Worm (Caenorhabditis elegans) whole organism, L1 larva: Measurements from ENCODE around the gene lgc-1.

Experiments used
- C04F5.9 ChIP-seq: sonication (generic microtip); optimal IDR thresholded peaks from 2 replicates; lab custom pipeline; 2016; ENCODE audit warnings: missing genetic modification characterization, missing compliant biosample characterization
- C34B4.2 ChIP-seq: sonication (generic microtip); optimal IDR thresholded peaks from 2 replicates; lab custom pipeline; 2017; ENCODE audit warnings: mild to moderate bottlenecking, missing genetic modification characterization, missing compliant biosample characterization
- aly-2 ChIP-seq: fragments of 150-350 bp; optimal IDR thresholded peaks from 2 replicates; lab custom pipeline; 2014; ENCODE audit warnings: missing biosample characterization, missing genetic modification characterization
- blmp-1 ChIP-seq: fragments of 150-350 bp; optimal IDR thresholded peaks from 2 replicates; lab custom pipeline; 2014; ENCODE audit warnings: missing biosample characterization, missing genetic modification characterization
- ceh-88 ChIP-seq: fragments of 200-800 bp; sonication (Bioruptor generic); IDR thresholded peaks from 2 replicates; pipeline ENCODE4 v1.3.6; 2022; ENCODE audit warnings: missing genetic modification characterization, missing compliant biosample characterization
- ces-1 ChIP-seq: fragments of 150-350 bp; optimal IDR thresholded peaks from 2 replicates; lab custom pipeline; 2014; ENCODE audit warnings: missing biosample characterization, missing genetic modification reagents, missing genetic modification characterization
- dpl-1 ChIP-seq, 3 experiments: fragments of 150-350 bp in 2 of 3; sonication (generic microtip) in 1 of 3; optimal IDR thresholded peaks; 2 replicates each; lab custom pipeline; 2014 to 2017; ENCODE audit warnings: missing biosample characterization in 3 of 3, missing genetic modification characterization in 3 of 3, missing genetic modification reagents in 3 of 3
- efl-1 ChIP-seq, 4 experiments: fragments of 150-350 bp; optimal IDR thresholded peaks in 3 of 4; peaks in 1 of 4; 1 replicate in 1 of 4; 2 replicates in 3 of 4; lab custom pipeline; 2014; ENCODE audit warnings: missing biosample characterization in 2 of 4, missing genetic modification characterization in 2 of 4, missing genetic modification reagents in 2 of 4
- egl-13 ChIP-seq: sonication (generic microtip); optimal IDR thresholded peaks from 2 replicates; lab custom pipeline; 2016; ENCODE audit warnings: missing genotype, missing genetic modification reagents, missing genetic modification characterization, missing compliant biosample characterization
- elt-2 ChIP-seq: sonication (generic microtip); optimal IDR thresholded peaks from 2 replicates; lab custom pipeline; 2016; ENCODE audit warnings: missing genetic modification characterization, mild to moderate bottlenecking, inconsistent platforms, missing compliant biosample characterization, missing genetic modification reagents
- ets-5 ChIP-seq: fragments of 200-800 bp; sonication (Bioruptor generic); IDR thresholded peaks from 2 replicates; pipeline ENCODE4 v1.3.6; 2022; ENCODE audit warnings: missing genetic modification characterization, missing compliant biosample characterization
- hpl-2 ChIP-seq: fragments of 150-350 bp; optimal IDR thresholded peaks from 2 replicates; lab custom pipeline; 2014; ENCODE audit warnings: missing biosample characterization, missing genetic modification reagents, missing genetic modification characterization
- irx-1 ChIP-seq: sonication (generic microtip); optimal IDR thresholded peaks from 2 replicates; lab custom pipeline; 2016; ENCODE audit warnings: missing genetic modification characterization, missing compliant biosample characterization
- isw-1 ChIP-seq: fragments of 200-800 bp; sonication (Bioruptor generic); IDR thresholded peaks from 2 replicates; pipeline ENCODE4 v1.3.6; 2022; ENCODE audit warnings: missing genetic modification characterization, missing compliant biosample characterization
- lin-15B ChIP-seq: fragments of 150-350 bp; sonication (generic microtip); optimal IDR thresholded peaks from 3 replicates; lab custom pipeline; 2014; ENCODE audit warnings: missing biosample characterization, missing genetic modification characterization
- lin-39 ChIP-seq: fragments of 150-350 bp; optimal IDR thresholded peaks from 2 replicates; lab custom pipeline; 2014; ENCODE audit warnings: missing biosample characterization, missing genetic modification reagents, missing genetic modification characterization
- mab-9 ChIP-seq: fragments of 200-800 bp; sonication (Bioruptor generic); IDR thresholded peaks from 2 replicates; pipeline ENCODE4 v1.3.6; 2022; ENCODE audit warnings: missing genetic modification reagents, missing genetic modification characterization, missing compliant biosample characterization
- mdl-1 ChIP-seq, 2 experiments: fragments of 150-350 bp; optimal IDR thresholded peaks; 2 replicates each; lab custom pipeline; 2014 to 2017; ENCODE audit warnings: missing biosample characterization in 2 of 2, missing genetic modification characterization in 2 of 2, inconsistent platforms in 1 of 2
- nhr-11 ChIP-seq: fragments of 150-350 bp; optimal IDR thresholded peaks from 2 replicates; lab custom pipeline; 2014; ENCODE audit warnings: missing biosample characterization, missing genetic modification characterization
- nhr-12 ChIP-seq: sonication (generic microtip); optimal IDR thresholded peaks from 2 replicates; lab custom pipeline; 2017; ENCODE audit warnings: missing biosample characterization, missing genetic modification characterization
- nhr-20 ChIP-seq: sonication (generic microtip); optimal IDR thresholded peaks from 2 replicates; lab custom pipeline; 2016; ENCODE audit warnings: mild to moderate bottlenecking, missing genetic modification characterization, missing compliant biosample characterization
- nhr-237 ChIP-seq: fragments of 150-350 bp; optimal IDR thresholded peaks from 2 replicates; lab custom pipeline; 2014; ENCODE audit warnings: missing biosample characterization, missing genetic modification characterization
- nhr-28 ChIP-seq: fragments of 150-350 bp; optimal IDR thresholded peaks from 2 replicates; lab custom pipeline; 2014; ENCODE audit warnings: missing biosample characterization, missing genetic modification characterization
- nhr-47 ChIP-seq: sonication (generic microtip); optimal IDR thresholded peaks from 2 replicates; lab custom pipeline; 2016; ENCODE audit warnings: mild to moderate bottlenecking, missing genetic modification characterization, moderate library complexity, missing compliant biosample characterization
- nhr-76 ChIP-seq: sonication (generic microtip); optimal IDR thresholded peaks from 2 replicates; lab custom pipeline; 2017; ENCODE audit warnings: missing biosample characterization, missing genetic modification characterization
- nhr-77 ChIP-seq: fragments of 150-350 bp; optimal IDR thresholded peaks from 2 replicates; lab custom pipeline; 2014; ENCODE audit warnings: missing biosample characterization, missing genetic modification characterization
- nhr-90 ChIP-seq: sonication (generic microtip); optimal IDR thresholded peaks from 2 replicates; lab custom pipeline; 2016; ENCODE audit warnings: mild to moderate bottlenecking, missing genetic modification characterization, missing compliant biosample characterization; ENCODE audit not compliant: poor library complexity
- pax-3 ChIP-seq: fragments of 200-800 bp; sonication (Bioruptor generic); optimal IDR thresholded peaks from 2 replicates; lab custom pipeline; 2018; ENCODE audit warnings: mild to moderate bottlenecking, missing genetic modification characterization, moderate library complexity, missing compliant biosample characterization
- rnt-1 ChIP-seq: sonication (generic microtip); optimal IDR thresholded peaks from 2 replicates; lab custom pipeline; 2016; ENCODE audit warnings: mild to moderate bottlenecking, missing genetic modification characterization, moderate library complexity, missing compliant biosample characterization
- snpc-4 ChIP-seq: fragments of 150-350 bp; optimal IDR thresholded peaks from 2 replicates; lab custom pipeline; 2014; ENCODE audit warnings: missing biosample characterization, missing genetic modification characterization
- snu-23 ChIP-seq: sonication (generic microtip); optimal IDR thresholded peaks from 2 replicates; lab custom pipeline; 2016; ENCODE audit warnings: missing genetic modification characterization, missing compliant biosample characterization
- sox-4 ChIP-seq: sonication (generic microtip); optimal IDR thresholded peaks from 2 replicates; lab custom pipeline; 2016; ENCODE audit warnings: missing genetic modification characterization, missing compliant biosample characterization
- sptf-1 ChIP-seq: fragments of 150-350 bp; optimal IDR thresholded peaks from 2 replicates; lab custom pipeline; 2014; ENCODE audit warnings: missing biosample characterization, missing genetic modification characterization
- unc-30 ChIP-seq: sonication (generic microtip); optimal IDR thresholded peaks from 2 replicates; lab custom pipeline; 2017; ENCODE audit warnings: missing biosample characterization, missing genetic modification characterization
- unc-86 ChIP-seq: sonication (generic microtip); optimal IDR thresholded peaks from 2 replicates; lab custom pipeline; 2016; ENCODE audit warnings: missing genetic modification characterization, missing compliant biosample characterization
- unc-98 ChIP-seq: fragments of 200-800 bp; sonication (Bioruptor generic); IDR thresholded peaks from 2 replicates; pipeline ENCODE4 v1.3.6; 2022; ENCODE audit warnings: missing genetic modification characterization, missing compliant biosample characterization
- xbp-1 ChIP-seq: sonication (generic microtip); optimal IDR thresholded peaks from 2 replicates; lab custom pipeline; 2016; ENCODE audit warnings: missing genetic modification characterization, missing compliant biosample characterization
- ztf-11 ChIP-seq, 2 experiments: sonication (generic microtip); optimal IDR thresholded peaks; 2 replicates each; lab custom pipeline; 2016 to 2017; ENCODE audit warnings: missing genetic modification characterization in 2 of 2, missing biosample characterization in 1 of 2, missing compliant biosample characterization in 1 of 2

Gene lgc-1

ce11 chrV:4109873-4110272 is 25.0 kb upstream of the lgc-1 start, which contains the start of gene clc-18:
Gene clc-18, minus strand, starts transcription at chrV:4109973.
- no peak for TF ChIP-seq nhr-47 (tag; lab: Kevin White, UChicago)
- TF ChIP-seq mdl-1 (tag; optimal IDR thresholded peaks at IDR 0.05; lab: Kevin White, UChicago) = no peak
- no peak for TF ChIP-seq C34B4.2 (tag; lab: Kevin White, UChicago)
- no peak for TF ChIP-seq lin-15B (tag; lab: Kevin White, UChicago)
- no peak for TF ChIP-seq ets-5 (GFP tag; lab: Robert Waterston, UW)
- no peak for TF ChIP-seq nhr-90
- TF ChIP-seq efl-1 (optimal IDR thresholded peaks at IDR 0.05; lab: Kevin White, UChicago) = no peak
- TF ChIP-seq efl-1 (GFP tag; optimal IDR thresholded peaks at IDR 0.05 in 1 of 2; lab: Kevin White, UChicago) = no peak
- TF ChIP-seq nhr-11 (tag; lab: Kevin White, UChicago) = no peak
- TF ChIP-seq ces-1 (GFP tag; lab: Kevin White, UChicago) = no peak
- TF ChIP-seq mab-9 (GFP tag; lab: Robert Waterston, UW) = no peak
- no peak for TF ChIP-seq snpc-4 (tag; lab: Kevin White, UChicago)
- TF ChIP-seq nhr-76 = no peak
- no peak for TF ChIP-seq lin-39
- no peak for TF ChIP-seq rnt-1 (tag; lab: Kevin White, UChicago)
- TF ChIP-seq snu-23 (GFP tag; lab: Kevin White, UChicago) = no peak
- TF ChIP-seq isw-1 (GFP tag; lab: Robert Waterston, UW) = no peak

ce11 chrV:4112516-4112915 is 22.3 kb upstream of the lgc-1 start, which contains the start of gene srw-134:
Gene srw-134, minus strand, starts transcription at chrV:4112616.
- TF ChIP-seq unc-86 (tag; lab: Kevin White, UChicago) = no peak
- no peak for TF ChIP-seq C34B4.2 (tag; lab: Kevin White, UChicago)
- no peak for TF ChIP-seq ceh-88 (GFP tag; lab: Robert Waterston, UW)
- TF ChIP-seq hpl-2 (GFP tag; lab: Kevin White, UChicago) = no peak
- no peak for TF ChIP-seq irx-1 (tag; lab: Kevin White, UChicago)
- no peak for TF ChIP-seq elt-2 (tag; lab: Kevin White, UChicago)
- no peak for TF ChIP-seq rnt-1 (tag; lab: Kevin White, UChicago)
- no peak for TF ChIP-seq lin-39
- TF ChIP-seq ets-5 (GFP tag; lab: Robert Waterston, UW) = no peak
- TF ChIP-seq unc-30 (tag; lab: Kevin White, UChicago) = no peak
- no peak for TF ChIP-seq nhr-77 (tag; lab: Kevin White, UChicago)
- TF ChIP-seq egl-13 (tag; lab: Kevin White, UChicago) = no peak
- TF ChIP-seq sptf-1 (tag; lab: Kevin White, UChicago) = no peak

- TF ChIP-seq nhr-12 (no peak), efl-1 (optimal IDR thresholded peaks at IDR 0.05; lab: Kevin White, UChicago) (no peak), efl-1 (GFP tag; optimal IDR thresholded peaks at IDR 0.05 in 1 of 2; lab: Kevin White, UChicago) (peak in 1 of 2 experiments; percentile 3)
These were observed 20.2 kb upstream of the lgc-1 start, which contains the start of gene srw-133 for ce11 chrV:4114627-4115026. Gene srw-133, minus strand, starts transcription at chrV:4114727.

- TF ChIP-seq efl-1 (optimal IDR thresholded peaks at IDR 0.05; lab: Kevin White, UChicago) (no peak), efl-1 (GFP tag; optimal IDR thresholded peaks at IDR 0.05 in 1 of 2; lab: Kevin White, UChicago) (peak in 1 of 2 experiments; percentile 69), nhr-237 (tag; lab: Kevin White, UChicago) (no peak)
These were observed 18.8 kb upstream of the lgc-1 start, which contains the start of gene T05B4.8 for ce11 chrV:4116071-4116470. Gene T05B4.8, minus strand, starts transcription at chrV:4116171.

ce11 chrV:4118332-4118731 is 16.5 kb upstream of the lgc-1 start, which contains the start of gene T05B4.9:
Gene T05B4.9, minus strand, starts transcription at chrV:4118432.
- TF ChIP-seq xbp-1 (tag; lab: Kevin White, UChicago) (no peak), ztf-11 (tag; optimal IDR thresholded peaks at IDR 0.05; lab: Kevin White, UChicago) (no peak), unc-98 (GFP tag; lab: Robert Waterston, UW) (no peak), lin-15B (tag; lab: Kevin White, UChicago) (no peak), sptf-1 (tag; lab: Kevin White, UChicago) (no peak), dpl-1 (GFP tag; optimal IDR thresholded peaks at IDR 0.05; lab: Kevin White, UChicago) (no peak), ces-1 (GFP tag; lab: Kevin White, UChicago) (no peak), sox-4 (tag; lab: Kevin White, UChicago) (no peak), aly-2 (tag; lab: Kevin White, UChicago) (no peak), C04F5.9 (no peak), pax-3 (tag; lab: Kevin White, UChicago) (no peak), blmp-1 (no peak), nhr-28 (no peak), nhr-20 (no peak), unc-86 (tag; lab: Kevin White, UChicago) (no peak), ets-5 (GFP tag; lab: Robert Waterston, UW) (no peak)
